Fruit fly (Drosophila melanogaster) whole organism, embryonic: ENCODE measurements around the gene CG42538.

ENCODE experiments used
- B-H2 ChIP-seq: fragments of 200-800 bp; sonication (Bioruptor generic); optimal IDR thresholded peaks from 2 replicates; lab custom pipeline; 2018; ENCODE audit warnings: missing biosample characterization, mild to moderate bottlenecking, missing genetic modification characterization
- BEAF-32 ChIP-seq: fragments of 200-800 bp; sonication (Bioruptor generic); optimal IDR thresholded peaks from 3 replicates; lab custom pipeline; 2017; ENCODE audit warnings: missing biosample characterization, missing genetic modification characterization, mild to moderate bottlenecking, moderate library complexity, missing genetic modification reagents
- Bgb ChIP-seq: fragments of 200-800 bp; sonication (Bioruptor generic); IDR thresholded peaks from 2 replicates; pipeline ENCODE4 v1.3.6; 2022; ENCODE audit warnings: missing biosample characterization, missing genetic modification characterization; ENCODE audit not compliant: partially characterized antibody
- CG1024 ChIP-seq: fragments of 200-800 bp; sonication (Bioruptor generic); IDR thresholded peaks from 2 replicates; pipeline ENCODE4 v1.3.6; 2022; ENCODE audit warnings: missing biosample characterization, missing genetic modification characterization
- CG11504 ChIP-seq: fragments of 200-800 bp; sonication (Bioruptor generic); optimal IDR thresholded peaks from 3 replicates; lab custom pipeline; 2019; ENCODE audit warnings: missing biosample characterization, mild to moderate bottlenecking, missing genetic modification characterization, moderate library complexity
- CG12236 ChIP-seq: fragments of 200-800 bp; sonication (Bioruptor generic); optimal IDR thresholded peaks from 2 replicates; lab custom pipeline; 2016; ENCODE audit warnings: missing biosample characterization, missing genetic modification characterization
- CG12659 ChIP-seq: fragments of 200-800 bp; sonication (Bioruptor generic); optimal IDR thresholded peaks from 3 replicates; lab custom pipeline; 2017; ENCODE audit warnings: mild to moderate bottlenecking, missing biosample characterization, missing genetic modification reagents, missing genetic modification characterization
- CG13424 ChIP-seq: fragments of 200-800 bp; sonication (Bioruptor generic); optimal IDR thresholded peaks from 2 replicates; lab custom pipeline; 2019; ENCODE audit warnings: missing biosample characterization, mild to moderate bottlenecking, missing genetic modification characterization, moderate library complexity
- CG13894 ChIP-seq: fragments of 200-800 bp; sonication (Bioruptor generic); optimal IDR thresholded peaks from 3 replicates; lab custom pipeline; 2018; ENCODE audit warnings: missing biosample characterization, mild to moderate bottlenecking, missing genetic modification characterization, moderate library complexity
- CG15514 ChIP-seq: fragments of 200-800 bp; sonication (Bioruptor generic); optimal IDR thresholded peaks from 3 replicates; lab custom pipeline; 2017; ENCODE audit warnings: missing biosample characterization, missing genetic modification characterization, mild to moderate bottlenecking, moderate library complexity, missing genetic modification reagents
- CG16813 ChIP-seq: fragments of 200-800 bp; sonication (Bioruptor generic); IDR thresholded peaks from 3 replicates; pipeline ENCODE4 v1.3.6; 2022; ENCODE audit warnings: missing biosample characterization, missing genetic modification characterization; ENCODE audit not compliant: partially characterized antibody
- CG17802 ChIP-seq: fragments of 200-800 bp; sonication (Bioruptor generic); optimal IDR thresholded peaks from 2 replicates; lab custom pipeline; 2018; ENCODE audit warnings: missing biosample characterization, mild to moderate bottlenecking, missing genetic modification characterization, moderate library complexity
- CG2712 ChIP-seq: fragments of 200-800 bp; optimal IDR thresholded peaks from 3 replicates; lab custom pipeline; 2019; ENCODE audit warnings: missing biosample characterization, mild to moderate bottlenecking, missing genetic modification characterization, moderate library complexity
- CG31365 ChIP-seq: fragments of 200-800 bp; sonication (Bioruptor generic); optimal IDR thresholded peaks from 2 replicates; lab custom pipeline; 2018; ENCODE audit warnings: missing biosample characterization, mild to moderate bottlenecking, missing genetic modification characterization
- CG33213 ChIP-seq: fragments of 200-800 bp; sonication (Bioruptor generic); optimal IDR thresholded peaks from 3 replicates; lab custom pipeline; 2016; ENCODE audit warnings: missing biosample characterization, missing genetic modification characterization
- CG34376 ChIP-seq: fragments of 200-800 bp; sonication (Bioruptor generic); optimal IDR thresholded peaks from 2 replicates; lab custom pipeline; 2018; ENCODE audit warnings: missing biosample characterization, mild to moderate bottlenecking, missing genetic modification characterization
- CG5953 ChIP-seq: fragments of 200-800 bp; sonication (Bioruptor generic); IDR thresholded peaks from 2 replicates; pipeline ENCODE4 v1.3.6; 2022; ENCODE audit warnings: missing biosample characterization, missing genetic modification characterization
- CG6765 ChIP-seq: fragments of 200-800 bp; sonication (Bioruptor generic); optimal IDR thresholded peaks from 3 replicates; lab custom pipeline; 2017; ENCODE audit warnings: missing biosample characterization, mild to moderate bottlenecking, missing genetic modification characterization
- CG6791 ChIP-seq: fragments of 200-800 bp; sonication (Bioruptor generic); IDR thresholded peaks from 3 replicates; pipeline ENCODE4 v1.3.6; 2022; ENCODE audit warnings: missing biosample characterization, missing genetic modification characterization; ENCODE audit not compliant: partially characterized antibody
- CG7839 ChIP-seq: fragments of 200-800 bp; sonication (Bioruptor generic); optimal IDR thresholded peaks from 3 replicates; lab custom pipeline; 2018; ENCODE audit warnings: missing biosample characterization, mild to moderate bottlenecking, missing genetic modification characterization, moderate library complexity
- CG8944 ChIP-seq: fragments of 200-800 bp; sonication (Bioruptor generic); optimal IDR thresholded peaks from 3 replicates; lab custom pipeline; 2016; ENCODE audit warnings: missing biosample characterization, missing genetic modification characterization
- Dbx ChIP-seq: fragments of 200-800 bp; sonication (Bioruptor generic); IDR thresholded peaks from 3 replicates; pipeline ENCODE4 v1.3.6; 2022; ENCODE audit warnings: missing biosample characterization, missing genetic modification characterization
- Deaf1 ChIP-seq: fragments of 200-800 bp; optimal IDR thresholded peaks from 3 replicates; lab custom pipeline; 2019; ENCODE audit warnings: missing biosample characterization, mild to moderate bottlenecking, missing genetic modification characterization, moderate library complexity
- Dek ChIP-seq: fragments of 200-800 bp; sonication (Bioruptor generic); optimal IDR thresholded peaks from 3 replicates; lab custom pipeline; 2019; ENCODE audit warnings: missing biosample characterization, mild to moderate bottlenecking, missing genetic modification characterization, moderate library complexity
- HHEX ChIP-seq: fragments of 200-800 bp; sonication (Bioruptor generic); optimal IDR thresholded peaks from 3 replicates; lab custom pipeline; 2017; ENCODE audit warnings: missing biosample characterization, mild to moderate bottlenecking, missing genetic modification characterization, missing genetic modification reagents
- HLHmδ ChIP-seq: fragments of 200-800 bp; sonication (Bioruptor generic); optimal IDR thresholded peaks from 2 replicates; lab custom pipeline; 2018; ENCODE audit warnings: missing biosample characterization, mild to moderate bottlenecking, missing genetic modification characterization, moderate library complexity
- Hmr ChIP-seq: fragments of 200-800 bp; sonication (Bioruptor generic); optimal IDR thresholded peaks from 3 replicates; lab custom pipeline; 2017; ENCODE audit warnings: mild to moderate bottlenecking, missing biosample characterization, missing genetic modification reagents, missing genetic modification characterization
- Jarid2 ChIP-seq: fragments of 200-800 bp; sonication (Bioruptor generic); optimal IDR thresholded peaks from 3 replicates; lab custom pipeline; 2017; ENCODE audit warnings: mild to moderate bottlenecking, missing biosample characterization, missing genetic modification reagents, missing genetic modification characterization
- Sin3A ChIP-seq: fragments of >200 bp; optimal IDR thresholded peaks from 2 replicates; lab custom pipeline; 2018
- Vsx1 ChIP-seq: fragments of 200-800 bp; sonication (Bioruptor generic); optimal IDR thresholded peaks from 2 replicates; lab custom pipeline; 2017; ENCODE audit warnings: missing biosample characterization, mild to moderate bottlenecking, missing genetic modification characterization, missing genetic modification reagents
- amos ChIP-seq: fragments of 200-800 bp; sonication (Bioruptor generic); IDR thresholded peaks from 2 replicates; pipeline ENCODE4 v1.3.6; 2022; ENCODE audit warnings: missing biosample characterization, missing genetic modification characterization; ENCODE audit not compliant: partially characterized antibody
- ci ChIP-seq: fragments of 200-800 bp; sonication (Bioruptor generic); IDR thresholded peaks from 3 replicates; pipeline ENCODE4 v1.3.6; 2022; ENCODE audit warnings: missing biosample characterization, missing genetic modification characterization
- dmrt99B ChIP-seq: fragments of 200-800 bp; sonication (Bioruptor generic); optimal IDR thresholded peaks from 2 replicates; lab custom pipeline; 2018; ENCODE audit warnings: missing biosample characterization, mild to moderate bottlenecking, missing genetic modification characterization, moderate library complexity
- eve ChIP-seq, 2 experiments: fragments of >200 bp; optimal IDR thresholded peaks; 2 replicates each; lab custom pipeline; 2017; ENCODE audit warnings: missing biosample characterization in 2 of 2, missing genetic modification characterization in 2 of 2
- gro ChIP-seq: fragments of 200-800 bp; sonication (Bioruptor generic); optimal IDR thresholded peaks from 2 replicates; lab custom pipeline; 2016; ENCODE audit warnings: missing biosample characterization, missing genetic modification characterization
- gsb-n ChIP-seq: fragments of 200-800 bp; sonication (Bioruptor generic); optimal IDR thresholded peaks from 3 replicates; lab custom pipeline; 2018; ENCODE audit warnings: missing biosample characterization, mild to moderate bottlenecking, missing genetic modification characterization
- hb ChIP-seq: fragments of 200-800 bp; sonication (Bioruptor generic); IDR thresholded peaks from 3 replicates; pipeline ENCODE4 v1.3.6; 2022; ENCODE audit warnings: missing biosample characterization, missing genetic modification characterization; ENCODE audit not compliant: partially characterized antibody
- her ChIP-seq: fragments of 200-800 bp; sonication (Bioruptor generic); optimal IDR thresholded peaks from 2 replicates; lab custom pipeline; 2016; ENCODE audit warnings: missing biosample characterization, missing genetic modification characterization
- hkb ChIP-seq, 2 experiments: fragments of 200-800 bp in 1 of 2; fragments of >200 bp in 1 of 2; sonication (Bioruptor generic) in 1 of 2; IDR thresholded peaks in 1 of 2; optimal IDR thresholded peaks in 1 of 2; 2 replicates each; pipeline versions ENCODE4 v1.3.6 to Lab custom; 2017 to 2022; ENCODE audit warnings: missing biosample characterization in 1 of 2, missing genetic modification characterization in 1 of 2
- insv ChIP-seq, 2 experiments: fragments of 200-800 bp; sonication (Bioruptor generic); optimal IDR thresholded peaks; 3 replicates each; lab custom pipeline; 2016 to 2018; ENCODE audit warnings: missing biosample characterization in 2 of 2, missing genetic modification characterization in 2 of 2
- mirr ChIP-seq: fragments of 200-800 bp; sonication (Bioruptor generic); optimal IDR thresholded peaks from 3 replicates; lab custom pipeline; 2018; ENCODE audit warnings: missing biosample characterization, mild to moderate bottlenecking, missing genetic modification characterization
- pita ChIP-seq: fragments of 200-800 bp; sonication (Bioruptor generic); optimal IDR thresholded peaks from 2 replicates; lab custom pipeline; 2017; ENCODE audit warnings: missing biosample characterization, mild to moderate bottlenecking, missing genetic modification characterization
- so ChIP-seq: fragments of 200-800 bp; sonication (Bioruptor generic); IDR thresholded peaks from 3 replicates; pipeline ENCODE4 v1.3.6; 2022; ENCODE audit warnings: missing biosample characterization, missing genetic modification characterization
- sob ChIP-seq: fragments of 200-800 bp; sonication (Bioruptor generic); IDR thresholded peaks from 2 replicates; pipeline ENCODE4 v1.3.6; 2022; ENCODE audit warnings: missing biosample characterization, missing genetic modification characterization
- trh ChIP-seq: fragments of 200-800 bp; sonication (Bioruptor generic); optimal IDR thresholded peaks from 2 replicates; lab custom pipeline; 2016; ENCODE audit warnings: missing biosample characterization, missing genetic modification characterization
- ttk ChIP-seq: fragments of 200-800 bp; sonication (Bioruptor generic); IDR thresholded peaks from 2 replicates; pipeline ENCODE4 v2.1.2; 2022; ENCODE audit warnings: missing biosample characterization, missing genetic modification characterization
- tup ChIP-seq: fragments of 200-800 bp; sonication (Bioruptor generic); optimal IDR thresholded peaks from 2 replicates; lab custom pipeline; 2016; ENCODE audit warnings: missing biosample characterization, mild to moderate bottlenecking, missing genetic modification characterization, moderate library complexity
- zf30C ChIP-seq: fragments of 200-800 bp; sonication (Bioruptor generic); optimal IDR thresholded peaks from 3 replicates; lab custom pipeline; 2018; ENCODE audit warnings: missing biosample characterization, mild to moderate bottlenecking, missing genetic modification characterization

CG42538 gene

DNA sequence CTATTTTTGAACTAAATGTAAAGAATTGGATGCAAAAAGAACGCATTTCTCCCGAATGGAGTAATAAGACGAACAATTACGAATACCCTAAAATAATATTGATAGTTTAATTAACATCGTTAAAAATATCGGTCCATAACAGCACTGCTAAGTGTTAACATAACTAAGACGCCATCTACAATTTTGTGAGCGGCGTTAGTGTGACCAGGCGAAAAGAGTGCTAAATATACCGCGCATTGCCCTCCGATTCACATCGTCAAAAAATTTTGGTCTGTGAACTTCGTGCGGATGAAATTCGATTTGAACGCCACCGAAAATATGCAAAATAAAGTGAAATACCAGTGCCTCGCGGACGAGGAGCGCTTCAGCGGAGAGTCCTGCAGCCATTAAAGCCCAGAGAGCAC, 17.4 kb downstream of the CG42538 start, which contains the start of gene Mbs:
Mbs (plus strand) TSS at position 241 of the 404 bp plus-strand sequence.
- TF ChIP-seq gro (GFP tag; lab: Kevin White, UChicago) (peak; percentile 16), CG1024 (GFP tag; lab: Robert Waterston, UW) (no peak), CG34376 (peak; percentile 50), Jarid2 (GFP tag; lab: Kevin White, UChicago) (peak; percentile 51), B-H2 (GFP tag; lab: Kevin White, UChicago) (peak; percentile 40), CG31365 (tag; lab: Kevin White, UChicago) (peak; percentile 36), CG15514 (GFP tag; lab: Kevin White, UChicago) (peak; percentile 66), BEAF-32 (GFP tag; lab: Kevin White, UChicago) (peak; percentile 77), Dbx (GFP tag; lab: Robert Waterston, UW) (peak; percentile 19; the same call in 1 of the 3 replicates), CG13424 (tag; lab: Kevin White, UChicago) (no peak), her (GFP tag; lab: Kevin White, UChicago) (no peak), zf30C (GFP tag; lab: Kevin White, UChicago) (no peak), CG16813 (GFP tag; lab: Robert Waterston, UW) (peak; percentile 57; the same call in 2 of the 3 replicates), CG8944 (no peak), Bgb (peak; percentile 66), ttk (GFP tag; lab: Robert Waterston, UW) (0 out of 2 replicates have a peak, but pooled peaks have one; percentile 6), insv (GFP tag; optimal IDR thresholded peaks at IDR 0.05; lab: Kevin White, UChicago) (peak in 1 of 2 experiments; percentile 41), Dek (tag; lab: Kevin White, UChicago) (peak; percentile 1), gsb-n (peak; percentile 36), CG2712 (peak; percentile 29), CG7839 (tag; lab: Kevin White, UChicago) (peak; percentile 10), mirr (GFP tag; lab: Kevin White, UChicago) (peak; percentile 23), CG12236 (no peak), CG6791 (GFP tag; lab: Robert Waterston, UW) (peak; percentile 71), dmrt99B (tag; lab: Kevin White, UChicago) (no peak), CG11504 (tag; lab: Kevin White, UChicago) (peak; percentile 6), amos (GFP tag; lab: Robert Waterston, UW) (peak; percentile 77), CG6765 (GFP tag; lab: Kevin White, UChicago) (peak; percentile 55), sob (GFP tag; lab: Robert Waterston, UW) (peak; percentile 34; the same call in 1 of the 2 replicates), CG12659 (GFP tag; lab: Kevin White, UChicago) (peak; percentile 58), HHEX (peak; percentile 12), CG13894 (tag; lab: Kevin White, UChicago) (peak; percentile 47), CG17802 (no peak), HLHmδ (GFP tag; lab: Kevin White, UChicago) (peak; percentile 51), tup (no peak), hkb (optimal IDR thresholded peaks at IDR 0.05; lab: Kevin White, UChicago) (no peak), hkb (GFP tag; IDR thresholded peaks at IDR 0.05; lab: Robert Waterston, UW) (peak; percentile 31; the same call in 1 of the 2 replicates), hb (GFP tag; lab: Robert Waterston, UW) (peak; percentile 51; the same call in 2 of the 3 replicates), Hmr (GFP tag; lab: Kevin White, UChicago) (peak; percentile 63), Vsx1 (peak; percentile 48), Deaf1 (tag; lab: Kevin White, UChicago) (peak; percentile 58), ci (GFP tag; lab: Robert Waterston, UW) (peak; percentile 62; the same call in 2 of the 3 replicates), CG33213 (GFP tag; lab: Kevin White, UChicago) (peak; percentile 51), pita (no peak), trh (GFP tag; lab: Kevin White, UChicago) (no peak), CG5953 (GFP tag; lab: Robert Waterston, UW) (no peak), so (peak; percentile 58; the same call in 1 of the 3 replicates), Sin3A (lab: Kevin White, UChicago) (peak; percentile 27), eve (GFP tag; optimal IDR thresholded peaks at IDR 0.05; lab: Kevin White, UChicago) (peak in 1 of 2 experiments; percentile 39)
